Fruit fly (Drosophila melanogaster) whole organism, embryonic: ENCODE measurements around the gene Bap60.

Experiments
- ATbp ChIP-seq: fragments of 200-800 bp; sonication (Bioruptor generic); optimal IDR thresholded peaks from 2 replicates; lab custom pipeline; 2017; ENCODE audit warnings: missing biosample characterization, mild to moderate bottlenecking, missing genetic modification characterization, missing genetic modification reagents
- CG10209 ChIP-seq: fragments of 200-800 bp; sonication (Bioruptor generic); optimal IDR thresholded peaks from 3 replicates; lab custom pipeline; 2017; ENCODE audit warnings: missing biosample characterization, mild to moderate bottlenecking, missing genetic modification characterization, missing genetic modification reagents
- CG10565 ChIP-seq: fragments of 200-800 bp; sonication (Bioruptor generic); optimal IDR thresholded peaks from 3 replicates; lab custom pipeline; 2016; ENCODE audit warnings: missing biosample characterization, mild to moderate bottlenecking, missing genetic modification characterization
- CG10654 ChIP-seq: fragments of 200-800 bp; sonication (Bioruptor generic); optimal IDR thresholded peaks from 2 replicates; lab custom pipeline; 2016; ENCODE audit warnings: missing biosample characterization, missing genetic modification characterization
- CG11696 ChIP-seq: fragments of 200-800 bp; sonication (Bioruptor generic); IDR thresholded peaks from 2 replicates; pipeline ENCODE4 v1.3.6; 2022; ENCODE audit warnings: missing biosample characterization, missing genetic modification characterization
- CG12155 ChIP-seq: fragments of 200-800 bp; sonication (Bioruptor generic); optimal IDR thresholded peaks from 3 replicates; lab custom pipeline; 2016; ENCODE audit warnings: missing biosample characterization, missing genetic modification characterization
- CG14050 ChIP-seq: fragments of 200-800 bp; sonication (Bioruptor generic); IDR thresholded peaks from 3 replicates; pipeline ENCODE4 v1.3.6; 2022; ENCODE audit warnings: missing biosample characterization, missing genetic modification characterization
- CG15696 ChIP-seq: fragments of 200-800 bp; sonication (Bioruptor generic); optimal IDR thresholded peaks from 2 replicates; lab custom pipeline; 2019; ENCODE audit warnings: missing biosample characterization, mild to moderate bottlenecking, missing genetic modification characterization, moderate library complexity
- CG17385 ChIP-seq: fragments of 200-800 bp; sonication (Bioruptor generic); optimal IDR thresholded peaks from 3 replicates; lab custom pipeline; 2018; ENCODE audit warnings: missing biosample characterization, mild to moderate bottlenecking, missing genetic modification characterization
- CG17912 ChIP-seq: fragments of 200-800 bp; sonication (Bioruptor generic); optimal IDR thresholded peaks from 2 replicates; lab custom pipeline; 2018; ENCODE audit warnings: missing biosample characterization, mild to moderate bottlenecking, missing genetic modification characterization
- CG1792 ChIP-seq: fragments of 200-800 bp; sonication (Bioruptor generic); optimal IDR thresholded peaks from 2 replicates; lab custom pipeline; 2016; ENCODE audit warnings: missing biosample characterization, missing genetic modification characterization
- CG18011 ChIP-seq: fragments of 200-800 bp; sonication (Bioruptor generic); optimal IDR thresholded peaks from 2 replicates; lab custom pipeline; 2017; ENCODE audit warnings: missing biosample characterization, missing genetic modification characterization, mild to moderate bottlenecking, moderate library complexity, missing genotype
- CG1832 ChIP-seq: fragments of 200-800 bp; sonication (Bioruptor generic); optimal IDR thresholded peaks from 2 replicates; lab custom pipeline; 2017; ENCODE audit warnings: missing biosample characterization, mild to moderate bottlenecking, missing genetic modification characterization, inconsistent platforms
- CG2120 ChIP-seq: fragments of 200-800 bp; sonication (Bioruptor generic); optimal IDR thresholded peaks from 3 replicates; lab custom pipeline; 2016; ENCODE audit warnings: missing biosample characterization, missing genetic modification characterization
- CG2202 ChIP-seq: fragments of 200-800 bp; sonication (Bioruptor generic); optimal IDR thresholded peaks from 2 replicates; lab custom pipeline; 2018; ENCODE audit warnings: missing biosample characterization, mild to moderate bottlenecking, missing genetic modification characterization
- CG32767 ChIP-seq: fragments of 200-800 bp; sonication (Bioruptor generic); IDR thresholded peaks from 2 replicates; pipeline ENCODE4 v1.3.6; 2022; ENCODE audit warnings: missing biosample characterization, missing genetic modification characterization
- CG3838 ChIP-seq: fragments of 200-800 bp; sonication (Bioruptor generic); optimal IDR thresholded peaks from 3 replicates; lab custom pipeline; 2016; ENCODE audit warnings: missing biosample characterization, missing genetic modification characterization
- CG42726 ChIP-seq: fragments of 200-800 bp; sonication (Bioruptor generic); IDR thresholded peaks from 2 replicates; pipeline ENCODE4 v1.3.6; 2022; ENCODE audit warnings: missing biosample characterization, missing genetic modification characterization; ENCODE audit not compliant: partially characterized antibody
- CG43689 ChIP-seq: fragments of 200-800 bp; sonication (Bioruptor generic); IDR thresholded peaks from 2 replicates; pipeline ENCODE4 v1.3.6; 2022; ENCODE audit warnings: missing biosample characterization, missing genetic modification characterization
- CG7271 ChIP-seq: fragments of 200-800 bp; sonication (Bioruptor generic); optimal IDR thresholded peaks from 2 replicates; lab custom pipeline; 2018; ENCODE audit warnings: missing biosample characterization, mild to moderate bottlenecking, missing genetic modification characterization, moderate library complexity
- CG7928 ChIP-seq: fragments of 200-800 bp; sonication (Bioruptor generic); optimal IDR thresholded peaks from 2 replicates; lab custom pipeline; 2017; ENCODE audit warnings: missing biosample characterization, mild to moderate bottlenecking, missing genetic modification characterization
- CG8478 ChIP-seq: fragments of >200 bp; optimal IDR thresholded peaks from 2 replicates; lab custom pipeline; 2018
- E2f2 ChIP-seq: fragments of 200-800 bp; sonication (Bioruptor generic); IDR thresholded peaks from 2 replicates; pipeline ENCODE4 v1.3.6; 2022; ENCODE audit warnings: missing biosample characterization, missing genetic modification characterization
- Fer1 ChIP-seq: fragments of 200-800 bp; sonication (Bioruptor generic); optimal IDR thresholded peaks from 2 replicates; lab custom pipeline; 2017; ENCODE audit warnings: missing biosample characterization, mild to moderate bottlenecking, missing genetic modification characterization
- Gsc ChIP-seq: fragments of 200-800 bp; sonication (Bioruptor generic); IDR thresholded peaks from 2 replicates; pipeline ENCODE4 v1.3.6; 2022; ENCODE audit warnings: missing biosample characterization, missing genetic modification characterization
- H2.0 ChIP-seq: fragments of 200-800 bp; sonication (Bioruptor generic); IDR thresholded peaks from 2 replicates; pipeline ENCODE4 v1.3.6; 2022; ENCODE audit warnings: missing biosample characterization, missing genetic modification characterization
- Kr ChIP-seq: fragments of 200-800 bp; sonication (Bioruptor generic); optimal IDR thresholded peaks from 2 replicates; lab custom pipeline; 2017; ENCODE audit warnings: missing biosample characterization, mild to moderate bottlenecking, missing genetic modification characterization
- MTF-1 ChIP-seq: fragments of 200-800 bp; sonication (Bioruptor generic); optimal IDR thresholded peaks from 2 replicates; lab custom pipeline; 2018; ENCODE audit warnings: missing biosample characterization, mild to moderate bottlenecking, missing genetic modification characterization, borderline replicate concordance
- Mrtf ChIP-seq: fragments of 200-800 bp; sonication (Bioruptor generic); IDR thresholded peaks from 3 replicates; pipeline ENCODE4 v1.3.6; 2022; ENCODE audit warnings: missing biosample characterization, missing genetic modification characterization
- Side ChIP-seq: fragments of 200-800 bp; sonication (Bioruptor generic); optimal IDR thresholded peaks from 2 replicates; lab custom pipeline; 2016; ENCODE audit warnings: missing biosample characterization, missing genetic modification characterization
- Sry-β ChIP-seq: fragments of 200-800 bp; sonication (Bioruptor generic); optimal IDR thresholded peaks from 2 replicates; lab custom pipeline; 2018; ENCODE audit warnings: missing biosample characterization, mild to moderate bottlenecking, missing genetic modification characterization, moderate library complexity
- bowl ChIP-seq: fragments of 200-800 bp; sonication (Bioruptor generic); IDR thresholded peaks from 2 replicates; pipeline ENCODE4 v1.3.6; 2022; ENCODE audit warnings: missing biosample characterization, missing genetic modification characterization
- chinmo ChIP-seq: fragments of 200-800 bp; sonication (Bioruptor generic); IDR thresholded peaks from 4 replicates; pipeline ENCODE4 v1.3.6; 2022; ENCODE audit warnings: missing biosample characterization, missing genetic modification characterization; ENCODE audit not compliant: partially characterized antibody
- crp ChIP-seq, 2 experiments: fragments of 200-800 bp; sonication (Bioruptor generic); optimal IDR thresholded peaks; 2 replicates in 1 of 2; 3 replicates in 1 of 2; lab custom pipeline; 2017; ENCODE audit warnings: missing biosample characterization in 2 of 2, missing genetic modification characterization in 2 of 2, mild to moderate bottlenecking in 1 of 2, moderate library complexity in 1 of 2
- dan ChIP-seq: fragments of 200-800 bp; sonication (Bioruptor generic); IDR thresholded peaks from 2 replicates; pipeline ENCODE4 v1.3.6; 2022; ENCODE audit warnings: missing biosample characterization, missing genetic modification characterization
- ems ChIP-seq: fragments of 200-800 bp; sonication (Bioruptor generic); optimal IDR thresholded peaks from 3 replicates; lab custom pipeline; 2016; ENCODE audit warnings: missing biosample characterization, missing genetic modification characterization
- gce ChIP-seq: fragments of 200-800 bp; sonication (Bioruptor generic); IDR thresholded peaks from 3 replicates; pipeline ENCODE4 v1.3.6; 2022; ENCODE audit warnings: missing biosample characterization, missing genetic modification characterization
- grn ChIP-seq: fragments of 200-800 bp; sonication (Bioruptor generic); optimal IDR thresholded peaks from 3 replicates; lab custom pipeline; 2017; ENCODE audit warnings: missing biosample characterization, missing genetic modification characterization
- hbn ChIP-seq: fragments of 200-800 bp; sonication (Bioruptor generic); IDR thresholded peaks from 2 replicates; pipeline ENCODE4 v1.3.6; 2022; ENCODE audit warnings: missing biosample characterization, missing genetic modification characterization; ENCODE audit not compliant: partially characterized antibody
- hth ChIP-seq: fragments of >200 bp; optimal IDR thresholded peaks from 2 replicates; lab custom pipeline; 2017; ENCODE audit warnings: inconsistent platforms
- insv ChIP-seq, 2 experiments: fragments of 200-800 bp; sonication (Bioruptor generic); optimal IDR thresholded peaks; 3 replicates each; lab custom pipeline; 2016 to 2018; ENCODE audit warnings: missing biosample characterization in 2 of 2, missing genetic modification characterization in 2 of 2
- inv ChIP-seq: fragments of 200-800 bp; sonication (Bioruptor generic); IDR thresholded peaks from 2 replicates; pipeline ENCODE4 v1.3.6; 2022; ENCODE audit warnings: missing biosample characterization, missing genetic modification characterization; ENCODE audit not compliant: partially characterized antibody
- knrl ChIP-seq: fragments of 200-800 bp; sonication (Bioruptor generic); IDR thresholded peaks from 3 replicates; pipeline ENCODE4 v1.3.6; 2022; ENCODE audit warnings: missing biosample characterization, missing genetic modification characterization; ENCODE audit not compliant: partially characterized antibody
- org-1 ChIP-seq: fragments of 200-800 bp; sonication (Bioruptor generic); optimal IDR thresholded peaks from 2 replicates; lab custom pipeline; 2017; ENCODE audit warnings: missing biosample characterization, missing genetic modification characterization
- pfk ChIP-seq: fragments of 200-800 bp; sonication (Bioruptor generic); optimal IDR thresholded peaks from 2 replicates; lab custom pipeline; 2018; ENCODE audit warnings: missing biosample characterization, mild to moderate bottlenecking, missing genetic modification characterization, moderate library complexity
- phol ChIP-seq: fragments of 200-800 bp; sonication (Bioruptor generic); optimal IDR thresholded peaks from 3 replicates; lab custom pipeline; 2018; ENCODE audit warnings: missing biosample characterization, mild to moderate bottlenecking, missing genetic modification characterization, moderate library complexity
- slp2 ChIP-seq: fragments of 200-800 bp; sonication (Bioruptor generic); optimal IDR thresholded peaks from 2 replicates; lab custom pipeline; 2016; ENCODE audit warnings: missing biosample characterization, missing genetic modification characterization
- ttk ChIP-seq: fragments of 200-800 bp; sonication (Bioruptor generic); IDR thresholded peaks from 2 replicates; pipeline ENCODE4 v2.1.2; 2022; ENCODE audit warnings: missing biosample characterization, missing genetic modification characterization
- vfl ChIP-seq: fragments of 200-800 bp; sonication (Bioruptor generic); optimal IDR thresholded peaks from 2 replicates; lab custom pipeline; 2016; ENCODE audit warnings: missing biosample characterization, missing genetic modification characterization
- vnd ChIP-seq: fragments of 200-800 bp; sonication (Bioruptor generic); IDR thresholded peaks from 3 replicates; pipeline ENCODE4 v1.3.6; 2022; ENCODE audit warnings: missing biosample characterization, missing genetic modification characterization; ENCODE audit not compliant: partially characterized antibody
- zfh2 ChIP-seq: fragments of 200-800 bp; sonication (Bioruptor generic); optimal IDR thresholded peaks from 2 replicates; lab custom pipeline; 2016; ENCODE audit warnings: missing biosample characterization, missing genetic modification characterization

Bap60 gene

dm6 chrX:13128750-13129152 is 30.6 kb downstream of the Bap60 start, which contains the start of the genes CG32638, CG15717 and MFS10 (continued):
- TF ChIP-seq CG1792 (GFP tag; lab: Kevin White, UChicago) = no peak
- no peak for TF ChIP-seq CG2202 (tag; lab: Kevin White, UChicago)
- no peak for TF ChIP-seq ttk
- peak; percentile 90; the same call in 2 of the 4 replicates for TF ChIP-seq chinmo (GFP tag; lab: Robert Waterston, UW)
- no peak for TF ChIP-seq ATbp
- TF ChIP-seq phol (tag; lab: Kevin White, UChicago) = peak; percentile 28
- no peak for TF ChIP-seq bowl (GFP tag; lab: Robert Waterston, UW)
- no peak for TF ChIP-seq Gsc (GFP tag; lab: Robert Waterston, UW)
- TF ChIP-seq CG18011 (GFP tag; lab: Kevin White, UChicago) = no peak
- TF ChIP-seq dan (GFP tag; lab: Robert Waterston, UW) = no peak
- TF ChIP-seq vnd (GFP tag; lab: Robert Waterston, UW) = no peak
- TF ChIP-seq CG10654 (GFP tag; lab: Kevin White, UChicago) = no peak
- peak; percentile 41 for TF ChIP-seq CG7271 (tag; lab: Kevin White, UChicago)
- no peak for TF ChIP-seq gce (GFP tag; lab: Robert Waterston, UW)
- TF ChIP-seq MTF-1 (GFP tag; lab: Kevin White, UChicago) = no peak
- no peak for TF ChIP-seq CG14050 (GFP tag; lab: Robert Waterston, UW)
- peak; percentile 9; the same call in 1 of the 2 replicates for TF ChIP-seq CG42726
- no peak for TF ChIP-seq CG43689 (GFP tag; lab: Robert Waterston, UW)
- TF ChIP-seq CG12155 (GFP tag; lab: Kevin White, UChicago) = peak; percentile 13
- TF ChIP-seq Kr (GFP tag; lab: Kevin White, UChicago) = no peak
- no peak for TF ChIP-seq CG10209 (GFP tag; lab: Kevin White, UChicago)
- TF ChIP-seq CG3838 (GFP tag; lab: Kevin White, UChicago) = peak; percentile 0
- no peak for TF ChIP-seq H2.0 (GFP tag; lab: Robert Waterston, UW)
- no peak for TF ChIP-seq ems (GFP tag; lab: Kevin White, UChicago)
- TF ChIP-seq CG1832 = no peak
- no peak for TF ChIP-seq Side (GFP tag; lab: Kevin White, UChicago)
- TF ChIP-seq Sry-β (GFP tag; lab: Kevin White, UChicago) = no peak
- no peak for TF ChIP-seq slp2 (GFP tag; lab: Kevin White, UChicago)
- TF ChIP-seq CG17912 (GFP tag; lab: Kevin White, UChicago) = no peak
- TF ChIP-seq CG7928 (GFP tag; lab: Kevin White, UChicago) = no peak
- peak; percentile 28; the same call in 1 of the 2 replicates for TF ChIP-seq hbn
- peak; percentile 99 for TF ChIP-seq grn (GFP tag; lab: Kevin White, UChicago)
- no peak for TF ChIP-seq inv (GFP tag; lab: Robert Waterston, UW)
- no peak for TF ChIP-seq Mrtf
- no peak for TF ChIP-seq org-1 (GFP tag; lab: Kevin White, UChicago)
- peak; percentile 33 for TF ChIP-seq CG2120
- TF ChIP-seq crp (GFP tag; optimal IDR thresholded peaks at IDR 0.05; lab: Kevin White, UChicago) = peak in 1 of 2 experiments; percentile 76
- no peak for TF ChIP-seq CG10565 (GFP tag; lab: Kevin White, UChicago)
- TF ChIP-seq CG15696 (tag; lab: Kevin White, UChicago) = no peak
- TF ChIP-seq knrl (GFP tag; lab: Robert Waterston, UW) = peak; percentile 43; the same call in 1 of the 3 replicates
- peak; percentile 75 for TF ChIP-seq E2f2 (GFP tag; lab: Robert Waterston, UW)
- no peak for TF ChIP-seq CG17385 (GFP tag; lab: Kevin White, UChicago)
- no peak for TF ChIP-seq CG11696 (GFP tag; lab: Robert Waterston, UW)
- TF ChIP-seq insv (GFP tag; optimal IDR thresholded peaks at IDR 0.05; lab: Kevin White, UChicago) = peak in 1 of 2 experiments; percentile 31
- peak; percentile 37 for TF ChIP-seq Fer1 (GFP tag; lab: Kevin White, UChicago)
- peak; percentile 19 for TF ChIP-seq zfh2 (GFP tag; lab: Kevin White, UChicago)
- TF ChIP-seq CG32767 (GFP tag; lab: Robert Waterston, UW) = no peak
- TF ChIP-seq vfl = no peak
- no peak for TF ChIP-seq CG8478 (lab: Kevin White, UChicago)
- TF ChIP-seq pfk (GFP tag; lab: Kevin White, UChicago) = peak; percentile 23
- no peak for TF ChIP-seq hth (lab: Kevin White, UChicago)
